Worm (Caenorhabditis elegans): ENCODE results near the gene Y48G9A.6.
A peak's percentile ranks its signal among the peaks of the same experiment; 100 is the strongest.

Y48G9A.6 gene

ce11 chrIII:2105935-2106334 lies 11.7 kb upstream of the Y48G9A.6 start:
- no peak for TF ChIP-seq ceh-83 (GFP tag; optimal IDR thresholded peaks at IDR 0.05)

DNA sequence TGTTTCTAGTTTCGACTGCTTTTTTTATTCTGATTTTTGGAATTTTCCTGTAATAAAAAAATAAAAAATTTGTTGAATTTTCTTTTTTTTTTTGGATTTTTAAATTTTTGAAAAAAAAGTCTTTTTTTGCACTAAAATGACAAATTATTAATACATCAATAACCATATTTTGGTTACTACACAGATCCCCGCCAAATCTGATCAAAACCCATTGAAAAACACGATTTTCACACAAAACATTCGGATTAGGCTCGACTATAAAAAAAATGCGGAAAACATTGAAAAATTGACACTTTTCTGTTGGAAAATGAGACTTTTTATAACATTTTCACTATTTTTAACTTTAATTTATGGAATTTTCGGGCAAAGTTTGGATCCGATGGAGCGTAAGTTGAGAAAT lies 7.4 kb upstream of the Y48G9A.6 start, which contains the start of gene Y48G9A.7:
Gene Y48G9A.7, plus strand, starts transcription at position 301 of the 400 bp plus-strand sequence.
- no peak for TF ChIP-seq ceh-43 (GFP tag; optimal IDR thresholded peaks at IDR 0.05)
- TF ChIP-seq flh-1 (GFP tag; optimal IDR thresholded peaks at IDR 0.05): no peak
- no peak for TF ChIP-seq nhr-2 (tag; optimal IDR thresholded peaks at IDR 0.05)
- no peak for TF ChIP-seq nhr-12 (tag; optimal IDR thresholded peaks at IDR 0.05)
- no peak for TF ChIP-seq sem-2 (GFP tag; optimal IDR thresholded peaks at IDR 0.05)
- TF ChIP-seq cnd-1 (tag; optimal IDR thresholded peaks at IDR 0.05): no peak
- no peak for TF ChIP-seq ham-2 (GFP tag; optimal IDR thresholded peaks at IDR 0.05)
- no peak for TF ChIP-seq mab-5 (tag; optimal IDR thresholded peaks at IDR 0.05)
- TF ChIP-seq unc-62 (GFP tag; optimal IDR thresholded peaks at IDR 0.05): no peak
- no peak for TF ChIP-seq tbx-8 (GFP tag; optimal IDR thresholded peaks at IDR 0.05)
- TF ChIP-seq lin-32 (GFP tag; optimal IDR thresholded peaks at IDR 0.05): no peak
- TF ChIP-seq hlh-1 (tag; optimal IDR thresholded peaks at IDR 0.05): no peak
- TF ChIP-seq mep-1 (tag; optimal IDR thresholded peaks at IDR 0.05): no peak
- TF ChIP-seq elt-3 (tag; optimal IDR thresholded peaks at IDR 0.05): no peak
- no peak for TF ChIP-seq nhr-28 (tag; optimal IDR thresholded peaks at IDR 0.05)
- no peak for TF ChIP-seq drap-1 (GFP tag; optimal IDR thresholded peaks at IDR 0.05)

DNA sequence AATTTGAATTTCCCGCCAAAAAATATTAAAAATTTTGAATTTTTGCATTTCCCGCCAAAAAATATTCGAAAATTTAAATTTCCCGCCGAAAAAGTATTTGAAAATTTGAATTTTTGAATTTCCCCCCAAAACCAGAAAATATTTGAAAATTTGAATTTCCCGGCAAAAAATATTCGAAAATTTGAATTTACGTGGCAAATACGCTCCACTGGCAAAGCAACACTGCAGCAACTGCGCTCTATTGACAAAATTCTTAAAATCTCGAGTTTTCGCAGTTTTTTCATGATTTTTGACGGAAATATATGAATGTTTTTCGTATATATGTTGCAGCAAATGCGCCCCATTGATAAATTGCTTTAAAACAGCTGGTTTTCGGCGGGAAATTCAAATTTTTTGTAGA lies 6.3 kb upstream of the Y48G9A.6 start:
- TF ChIP-seq elt-3 (tag; optimal IDR thresholded peaks at IDR 0.05) (no peak), unc-39 (tag; optimal IDR thresholded peaks at IDR 0.05) (no peak)

ce11 chrIII:2112009-2112408 lies 5.6 kb upstream of the Y48G9A.6 start:
- TF ChIP-seq sptf-1 (tag; optimal IDR thresholded peaks at IDR 0.05) (no peak), nhr-76 (tag; optimal IDR thresholded peaks at IDR 0.05) (no peak), elt-3 (tag; optimal IDR thresholded peaks at IDR 0.05) (no peak), ztf-11 (tag; optimal IDR thresholded peaks at IDR 0.05) (no peak), ceh-83 (GFP tag; optimal IDR thresholded peaks at IDR 0.05) (no peak), pha-4 (tag; optimal IDR thresholded peaks at IDR 0.05) (no peak), ham-2 (GFP tag; optimal IDR thresholded peaks at IDR 0.05) (no peak), sem-2 (GFP tag; optimal IDR thresholded peaks at IDR 0.05) (no peak), ceh-43 (GFP tag; optimal IDR thresholded peaks at IDR 0.05) (no peak), lin-13 (tag; optimal IDR thresholded peaks at IDR 0.05) (no peak), tbx-8 (GFP tag; optimal IDR thresholded peaks at IDR 0.05) (no peak), ces-1 (GFP tag; optimal IDR thresholded peaks at IDR 0.05) (no peak), blmp-1 (tag; optimal IDR thresholded peaks at IDR 0.05) (no peak), flh-1 (GFP tag; optimal IDR thresholded peaks at IDR 0.05) (no peak)

- TF ChIP-seq ceh-39 (tag; optimal IDR thresholded peaks at IDR 0.05) (peak; percentile 56), unc-120 (tag; optimal IDR thresholded peaks at IDR 0.05; ENCODE audit: poor library complexity, severe bottlenecking) (no peak), nhr-28 (tag; optimal IDR thresholded peaks at IDR 0.05) (no peak)
These were observed 5.0 kb upstream of the Y48G9A.6 start for ce11 chrIII:2112601-2113176.

- TF ChIP-seq sem-2 (GFP tag; optimal IDR thresholded peaks at IDR 0.05) (no peak), lsy-2 (tag; optimal IDR thresholded peaks at IDR 0.05) (no peak), blmp-1 (tag; optimal IDR thresholded peaks at IDR 0.05) (no peak), drap-1 (GFP tag; optimal IDR thresholded peaks at IDR 0.05) (no peak), ceh-83 (GFP tag; optimal IDR thresholded peaks at IDR 0.05) (no peak), nhr-2 (tag; optimal IDR thresholded peaks at IDR 0.05) (no peak), ceh-43 (GFP tag; optimal IDR thresholded peaks at IDR 0.05) (no peak), sptf-1 (tag; optimal IDR thresholded peaks at IDR 0.05) (no peak), ztf-11 (tag; optimal IDR thresholded peaks at IDR 0.05) (no peak), pha-4 (tag; optimal IDR thresholded peaks at IDR 0.05) (no peak), nhr-76 (tag; optimal IDR thresholded peaks at IDR 0.05) (no peak), zip-8 (tag; optimal IDR thresholded peaks at IDR 0.05) (no peak), ces-1 (GFP tag; optimal IDR thresholded peaks at IDR 0.05) (no peak)
These were observed 2.3 kb upstream of the Y48G9A.6 start for ce11 chrIII:2115322-2115721.
